Fruit fly (Drosophila melanogaster): ENCODE results near the gene VhaAC39-2.

VhaAC39-2 gene

dm6 chr3R:23180980-23181630, 22.0 kb upstream of the VhaAC39-2 start (continued):
- TF ChIP-seq CG9215 (GFP tag; IDR thresholded peaks at IDR 0.05) (no peak), lbe (GFP tag; optimal IDR thresholded peaks at IDR 0.05) (no peak), CG17359 (tag; optimal IDR thresholded peaks at IDR 0.05) (peak; percentile 66), Sox100B (GFP tag; optimal IDR thresholded peaks at IDR 0.05) (peak; percentile 15), chif (GFP tag; optimal IDR thresholded peaks at IDR 0.05) (no peak), CG6813 (GFP tag; optimal IDR thresholded peaks at IDR 0.05) (peak; percentile 29), cwo (GFP tag; optimal IDR thresholded peaks at IDR 0.05) (peak; percentile 45), Lpt (GFP tag; optimal IDR thresholded peaks at IDR 0.05) (no peak), Hmx (GFP tag; optimal IDR thresholded peaks at IDR 0.05) (no peak), CG2116 (GFP tag; optimal IDR thresholded peaks at IDR 0.05) (no peak), Adf1 (GFP tag; IDR thresholded peaks at IDR 0.05) (no peak), sd (tag; optimal IDR thresholded peaks at IDR 0.05) (no peak), CG11085 (GFP tag; IDR thresholded peaks at IDR 0.05) (no peak), Oaz (GFP tag; IDR thresholded peaks at IDR 0.05) (no peak), so (GFP tag; IDR thresholded peaks at IDR 0.05) (no peak), HLHmδ (GFP tag; optimal IDR thresholded peaks at IDR 0.05) (no peak), CG6765 (GFP tag; optimal IDR thresholded peaks at IDR 0.05) (peak; percentile 7), CG17829 (tag; optimal IDR thresholded peaks at IDR 0.05) (no peak), CHES-1-like (GFP tag; optimal IDR thresholded peaks at IDR 0.05) (no peak), B-H1 (GFP tag; IDR thresholded peaks at IDR 0.05) (no peak)

dm6 chr3R:23179336-23179735, 20.2 kb upstream of the VhaAC39-2 start:
- TF ChIP-seq hth (optimal IDR thresholded peaks at IDR 0.05) (no peak), bbx (GFP tag; IDR thresholded peaks at IDR 0.05; ENCODE audit: partially characterized antibody) (no peak), lab (GFP tag; optimal IDR thresholded peaks at IDR 0.05) (peak; percentile 16), BtbVII (GFP tag; optimal IDR thresholded peaks at IDR 0.05) (peak; percentile 16), CG15514 (GFP tag; optimal IDR thresholded peaks at IDR 0.05) (peak; percentile 25), CG2678 (tag; optimal IDR thresholded peaks at IDR 0.05) (peak; percentile 33), NFAT (GFP tag; IDR thresholded peaks at IDR 0.05) (no peak), Gug (GFP tag; IDR thresholded peaks at IDR 0.05) (no peak), sc (optimal IDR thresholded peaks at IDR 0.05) (no peak), sc (GFP tag; optimal IDR thresholded peaks at IDR 0.05) (no peak), ATbp (GFP tag; optimal IDR thresholded peaks at IDR 0.05) (peak; percentile 4), CG13296 (GFP tag; optimal IDR thresholded peaks at IDR 0.05) (peak; percentile 19), Hmr (GFP tag; optimal IDR thresholded peaks at IDR 0.05) (peak; percentile 47), sens (GFP tag) (peak; percentile 53), CG7963 (GFP tag; IDR thresholded peaks at IDR 0.05; ENCODE audit: partially characterized antibody) (no peak), CG13775 (GFP tag; optimal IDR thresholded peaks at IDR 0.05) (no peak), caup (GFP tag; optimal IDR thresholded peaks at IDR 0.05; ENCODE audit: severe bottlenecking) (peak; percentile 21), Med (GFP tag) (peak; percentile 3), gem (tag; optimal IDR thresholded peaks at IDR 0.05) (peak; percentile 1), tgo (GFP tag; IDR thresholded peaks at IDR 0.05) (no peak), Eip74EF (GFP tag; optimal IDR thresholded peaks at IDR 0.05) (no peak), CG8290 (GFP tag; optimal IDR thresholded peaks at IDR 0.05) (no peak), CG8290 (tag; optimal IDR thresholded peaks at IDR 0.05) (peak in 1 of 2 experiments; percentile 28), CG17612 (GFP tag; IDR thresholded peaks at IDR 0.05) (no peak), Fer1 (GFP tag; optimal IDR thresholded peaks at IDR 0.05) (peak; percentile 10), CG10543 (GFP tag; optimal IDR thresholded peaks at IDR 0.05) (no peak)

All from whole organism, embryonic.